Worm (Caenorhabditis elegans) whole organism, L4 larva: ENCODE measurements around the gene F53F4.2.

Source experiments
- D1046.2 ChIP-seq: fragments of 200-800 bp; sonication (Bioruptor generic); IDR thresholded peaks from 2 replicates; pipeline ENCODE4 v1.3.6; 2022; ENCODE audit warnings: missing genetic modification characterization, missing compliant biosample characterization
- F10B5.3 ChIP-seq: sonication (generic microtip); optimal IDR thresholded peaks from 2 replicates; lab custom pipeline; 2016; ENCODE audit warnings: mild to moderate bottlenecking, missing genetic modification characterization, missing compliant biosample characterization
- F44E2.7 ChIP-seq: fragments of 200-800 bp; sonication (Bioruptor generic); IDR thresholded peaks from 2 replicates; pipeline ENCODE4 v2.1.2; 2022; ENCODE audit warnings: missing genetic modification characterization, missing compliant biosample characterization
- R02D3.7 ChIP-seq: fragments of 150-350 bp; sonication (generic microtip); optimal IDR thresholded peaks from 3 replicates; lab custom pipeline; 2014; ENCODE audit warnings: missing biosample characterization, missing genetic modification characterization
- Y48G9A.11 ChIP-seq: fragments of 200-800 bp; sonication (Bioruptor generic); IDR thresholded peaks from 2 replicates; pipeline ENCODE4 v1.3.6; 2022; ENCODE audit warnings: missing genetic modification reagents, missing genetic modification characterization, missing compliant biosample characterization
- Y5F2A.4 ChIP-seq: fragments of 200-800 bp; sonication (Bioruptor generic); optimal IDR thresholded peaks from 2 replicates; lab custom pipeline; 2018; ENCODE audit warnings: mild to moderate bottlenecking, missing genetic modification characterization, missing compliant biosample characterization
- arid-1 ChIP-seq: fragments of 200-800 bp; sonication (Bioruptor generic); conservative IDR thresholded peaks from 2 replicates; pipeline ENCODE4 v1.3.6; 2022; ENCODE audit warnings: missing genetic modification reagents, missing genetic modification characterization, missing compliant biosample characterization
- ceh-20 ChIP-seq: fragments of 200-800 bp; sonication (Bioruptor generic); IDR thresholded peaks from 2 replicates; pipeline ENCODE4 v1.3.6; 2022; ENCODE audit warnings: missing genetic modification reagents, missing genetic modification characterization, missing compliant biosample characterization
- ceh-28 ChIP-seq: fragments of 150-350 bp; optimal IDR thresholded peaks from 2 replicates; lab custom pipeline; 2014; ENCODE audit warnings: missing biosample characterization, missing genetic modification reagents, missing genetic modification characterization
- ceh-32 ChIP-seq: sonication (generic microtip); optimal IDR thresholded peaks from 2 replicates; lab custom pipeline; 2016; ENCODE audit warnings: mild to moderate bottlenecking, missing genetic modification characterization, missing compliant biosample characterization; ENCODE audit not compliant: poor library complexity
- ceh-62 ChIP-seq: sonication (generic microtip); optimal IDR thresholded peaks from 2 replicates; lab custom pipeline; 2017; ENCODE audit warnings: missing biosample characterization, missing genetic modification characterization
- daf-16 ChIP-seq, 3 experiments: sonication (generic microtip); optimal IDR thresholded peaks; 2 replicates each; lab custom pipeline; 2016 to 2017; ENCODE audit warnings: missing genetic modification characterization in 3 of 3, missing genetic modification reagents in 3 of 3, mild to moderate bottlenecking in 2 of 3, missing compliant biosample characterization in 2 of 3, missing biosample characterization in 1 of 3, moderate library complexity in 1 of 3
- daf-19 ChIP-seq: fragments of 200-800 bp; sonication (Bioruptor generic); conservative IDR thresholded peaks from 2 replicates; pipeline ENCODE4 v1.3.6; 2022; ENCODE audit warnings: missing genetic modification characterization, missing compliant biosample characterization
- dmd-6 ChIP-seq: fragments of 200-800 bp; sonication (Bioruptor generic); IDR thresholded peaks from 2 replicates; pipeline ENCODE4 v1.3.6; 2022; ENCODE audit warnings: missing genetic modification reagents, missing genetic modification characterization, missing compliant biosample characterization
- dmd-8 ChIP-seq: fragments of 200-800 bp; sonication (Bioruptor generic); IDR thresholded peaks from 2 replicates; pipeline ENCODE4 v1.3.6; 2022; ENCODE audit warnings: missing genetic modification characterization, missing compliant biosample characterization
- dmd-9 ChIP-seq: fragments of 200-800 bp; sonication (Bioruptor generic); IDR thresholded peaks from 2 replicates; pipeline ENCODE4 v1.3.6; 2022; ENCODE audit warnings: missing genetic modification reagents, missing genetic modification characterization, missing compliant biosample characterization
- dpl-1 ChIP-seq: fragments of 150-350 bp; optimal IDR thresholded peaks from 2 replicates; lab custom pipeline; 2014; ENCODE audit warnings: missing biosample characterization, missing genetic modification reagents, missing genetic modification characterization
- fkh-10 ChIP-seq: fragments of 150-350 bp; optimal IDR thresholded peaks from 2 replicates; lab custom pipeline; 2014; ENCODE audit warnings: missing biosample characterization, missing genetic modification reagents, missing genetic modification characterization
- fos-1 ChIP-seq: fragments of 150-350 bp; optimal IDR thresholded peaks from 2 replicates; lab custom pipeline; 2014; ENCODE audit warnings: missing biosample characterization, missing genetic modification characterization
- gei-8 ChIP-seq: fragments of 200-800 bp; sonication (Bioruptor generic); optimal IDR thresholded peaks from 2 replicates; lab custom pipeline; 2018; ENCODE audit warnings: mild to moderate bottlenecking, missing genetic modification characterization, missing compliant biosample characterization
- hif-1 ChIP-seq, 2 experiments: sonication (generic microtip); optimal IDR thresholded peaks; 2 replicates each; lab custom pipeline; 2016 to 2017; ENCODE audit warnings: missing compliant biosample characterization in 2 of 2, missing genetic modification characterization in 2 of 2, missing genetic modification reagents in 2 of 2, missing genotype in 2 of 2, mild to moderate bottlenecking in 1 of 2
- hlh-11 ChIP-seq: fragments of 200-800 bp; sonication (Bioruptor generic); optimal IDR thresholded peaks from 2 replicates; lab custom pipeline; 2018; ENCODE audit warnings: mild to moderate bottlenecking, missing genetic modification characterization, missing compliant biosample characterization
- hlh-30 ChIP-seq: sonication (generic microtip); optimal IDR thresholded peaks from 2 replicates; lab custom pipeline; 2017; ENCODE audit warnings: antibody characterized with exemption, mild to moderate bottlenecking, missing genetic modification characterization, missing compliant biosample characterization; ENCODE audit not compliant: insufficient read depth
- jun-1 ChIP-seq: fragments of 150-350 bp; optimal IDR thresholded peaks from 2 replicates; lab custom pipeline; 2014; ENCODE audit warnings: missing biosample characterization, missing genetic modification reagents, missing genetic modification characterization
- lim-7 ChIP-seq: fragments of 200-800 bp; sonication (Bioruptor generic); IDR thresholded peaks from 2 replicates; pipeline ENCODE4 v1.3.6; 2022; ENCODE audit warnings: missing genetic modification characterization, missing compliant biosample characterization
- lin-38 ChIP-seq: fragments of 200-800 bp; sonication (Bioruptor generic); IDR thresholded peaks from 2 replicates; pipeline ENCODE4 v1.3.6; 2022; ENCODE audit warnings: missing genetic modification reagents, missing genetic modification characterization, missing compliant biosample characterization
- lin-39 ChIP-seq: fragments of 150-350 bp; optimal IDR thresholded peaks from 2 replicates; lab custom pipeline; 2014; ENCODE audit warnings: missing biosample characterization, missing genetic modification reagents, missing genetic modification characterization
- lir-3 ChIP-seq: sonication (generic microtip); optimal IDR thresholded peaks from 2 replicates; lab custom pipeline; 2016; ENCODE audit warnings: mild to moderate bottlenecking, missing genetic modification characterization, missing compliant biosample characterization
- madf-9 ChIP-seq: fragments of 200-800 bp; sonication (Bioruptor generic); conservative IDR thresholded peaks from 2 replicates; pipeline ENCODE4 v1.3.6; 2022; ENCODE audit warnings: missing genetic modification reagents, missing genetic modification characterization, missing compliant biosample characterization
- mes-2 ChIP-seq: sonication (generic microtip); optimal IDR thresholded peaks from 2 replicates; lab custom pipeline; 2016; ENCODE audit warnings: missing genotype, mild to moderate bottlenecking, missing genetic modification characterization, missing compliant biosample characterization; ENCODE audit not compliant: poor library complexity, severe bottlenecking
- mxl-3 ChIP-seq: fragments of 200-800 bp; sonication (Bioruptor generic); optimal IDR thresholded peaks from 2 replicates; lab custom pipeline; 2018; ENCODE audit warnings: mild to moderate bottlenecking, missing genetic modification characterization, missing compliant biosample characterization
- nhr-237 ChIP-seq: sonication (generic microtip); optimal IDR thresholded peaks from 2 replicates; lab custom pipeline; 2017; ENCODE audit warnings: missing biosample characterization, missing genetic modification characterization
- nhr-28 ChIP-seq: fragments of 150-350 bp; optimal IDR thresholded peaks from 2 replicates; lab custom pipeline; 2014; ENCODE audit warnings: missing biosample characterization, missing genetic modification characterization
- nhr-6 ChIP-seq: fragments of 150-350 bp; optimal IDR thresholded peaks from 2 replicates; lab custom pipeline; 2014; ENCODE audit warnings: missing biosample characterization, missing genetic modification characterization
- nhr-76 ChIP-seq: fragments of 150-350 bp; optimal IDR thresholded peaks from 2 replicates; lab custom pipeline; 2014; ENCODE audit warnings: missing biosample characterization, missing genetic modification characterization
- nhr-77 ChIP-seq: fragments of 150-350 bp; optimal IDR thresholded peaks from 2 replicates; lab custom pipeline; 2014; ENCODE audit warnings: missing biosample characterization, missing genetic modification characterization
- pha-4 ChIP-seq, 2 experiments: fragments of 150-350 bp in 1 of 2; fragments of 200-800 bp in 1 of 2; sonication (Bioruptor generic) in 1 of 2; IDR thresholded peaks in 1 of 2; optimal IDR thresholded peaks in 1 of 2; 2 replicates each; pipeline versions ENCODE4 v1.3.6 to Lab custom; 2014 to 2022; ENCODE audit warnings: missing genetic modification characterization in 2 of 2, missing genetic modification reagents in 2 of 2, missing biosample characterization in 1 of 2, missing compliant biosample characterization in 1 of 2
- php-3 ChIP-seq: fragments of 200-800 bp; sonication (Bioruptor generic); IDR thresholded peaks from 2 replicates; pipeline ENCODE4 v1.3.6; 2022; ENCODE audit warnings: missing genetic modification reagents, missing genetic modification characterization, missing compliant biosample characterization
- rbr-2 ChIP-seq: sonication (generic microtip); optimal IDR thresholded peaks from 2 replicates; lab custom pipeline; 2016; ENCODE audit warnings: missing genotype, missing genetic modification characterization, missing compliant biosample characterization
- sdz-12 ChIP-seq: fragments of 200-800 bp; sonication (Bioruptor generic); optimal IDR thresholded peaks from 2 replicates; lab custom pipeline; 2018; ENCODE audit warnings: mild to moderate bottlenecking, missing genetic modification characterization, missing compliant biosample characterization
- skn-1 ChIP-seq: fragments of 150-350 bp; optimal IDR thresholded peaks from 2 replicates; lab custom pipeline; 2014; ENCODE audit warnings: missing biosample characterization, missing genetic modification characterization
- spr-3 ChIP-seq: fragments of 200-800 bp; sonication (Bioruptor generic); optimal IDR thresholded peaks from 2 replicates; lab custom pipeline; 2018; ENCODE audit warnings: mild to moderate bottlenecking, missing genetic modification characterization, missing compliant biosample characterization
- tag-97 ChIP-seq: fragments of 200-800 bp; sonication (Bioruptor generic); IDR thresholded peaks from 2 replicates; pipeline ENCODE4 v1.3.6; 2022; ENCODE audit warnings: missing genetic modification characterization, missing compliant biosample characterization
- unc-62 ChIP-seq, 3 experiments: fragments of 150-350 bp in 1 of 3; sonication (generic microtip); optimal IDR thresholded peaks in 2 of 3; peaks in 1 of 3; 1 replicate in 1 of 3; 2 replicates in 2 of 3; lab custom pipeline; 2014 to 2017; ENCODE audit warnings: missing biosample characterization in 3 of 3, missing genetic modification characterization in 3 of 3, missing genetic modification reagents in 3 of 3, missing genotype in 1 of 3
- zag-1 ChIP-seq: fragments of 150-350 bp; optimal IDR thresholded peaks from 2 replicates; lab custom pipeline; 2014; ENCODE audit warnings: missing biosample characterization, missing genetic modification characterization
- zfp-2 ChIP-seq: sonication (generic microtip); optimal IDR thresholded peaks from 2 replicates; lab custom pipeline; 2016; ENCODE audit warnings: mild to moderate bottlenecking, missing genetic modification characterization, missing compliant biosample characterization
- zip-11 ChIP-seq: fragments of 200-800 bp; sonication (Bioruptor generic); IDR thresholded peaks from 2 replicates; pipeline ENCODE4 v1.3.6; 2022; ENCODE audit warnings: missing genetic modification characterization, missing compliant biosample characterization
- ztf-11 ChIP-seq: fragments of 150-350 bp; optimal IDR thresholded peaks from 2 replicates; lab custom pipeline; 2014; ENCODE audit warnings: missing biosample characterization, missing genetic modification characterization
- ztf-7 ChIP-seq: fragments of 150-350 bp; optimal IDR thresholded peaks from 2 replicates; lab custom pipeline; 2014; ENCODE audit warnings: missing biosample characterization, missing genetic modification characterization

Gene F53F4.2

ce11 chrV:13608486-13608885 is 19.1 kb upstream of the F53F4.2 start (continued):
- no peak for TF ChIP-seq ceh-32 (tag; lab: Kevin White, UChicago)
- TF ChIP-seq fkh-10 (GFP tag; lab: Kevin White, UChicago): no peak
- peak; percentile 63 for TF ChIP-seq hlh-30
- no peak for TF ChIP-seq dmd-9 (GFP tag; lab: Robert Waterston, UW)
- TF ChIP-seq ztf-7 (tag; lab: Kevin White, UChicago): no peak
- no peak for TF ChIP-seq zfp-2 (tag; lab: Kevin White, UChicago)
- no peak for TF ChIP-seq pha-4 (GFP tag; IDR thresholded peaks at IDR 0.05; lab: Robert Waterston, UW)
- no peak for TF ChIP-seq pha-4 (tag; optimal IDR thresholded peaks at IDR 0.05; lab: Kevin White, UChicago)
- no peak for TF ChIP-seq ceh-20 (GFP tag; lab: Robert Waterston, UW)
- TF ChIP-seq madf-9 (GFP tag; lab: Robert Waterston, UW): no peak
- TF ChIP-seq jun-1: no peak
- TF ChIP-seq nhr-28 (tag; lab: Kevin White, UChicago): peak; percentile 75
- TF ChIP-seq nhr-237 (tag; lab: Kevin White, UChicago): no peak
- TF ChIP-seq dmd-8 (GFP tag; lab: Robert Waterston, UW): no peak
- no peak for TF ChIP-seq D1046.2 (GFP tag; lab: Robert Waterston, UW)
- TF ChIP-seq lin-38 (GFP tag; lab: Robert Waterston, UW): no peak
- no peak for TF ChIP-seq nhr-77 (tag; lab: Kevin White, UChicago)
- no peak for TF ChIP-seq F44E2.7 (GFP tag; lab: Robert Waterston, UW)
- no peak for TF ChIP-seq spr-3 (GFP tag; lab: Kevin White, UChicago)
- TF ChIP-seq ztf-11 (tag; lab: Kevin White, UChicago): no peak
- no peak for TF ChIP-seq lin-39
- no peak for TF ChIP-seq sdz-12 (GFP tag; lab: Kevin White, UChicago)
- no peak for TF ChIP-seq zag-1 (tag; lab: Kevin White, UChicago)
- no peak for TF ChIP-seq daf-16 (GFP tag; optimal IDR thresholded peaks at IDR 0.05; lab: Kevin White, UChicago)
- TF ChIP-seq daf-16 (tag; optimal IDR thresholded peaks at IDR 0.05; lab: Kevin White, UChicago): no peak
- no peak for TF ChIP-seq nhr-6 (tag; lab: Kevin White, UChicago)
- no peak for TF ChIP-seq daf-19 (GFP tag; lab: Robert Waterston, UW)
- TF ChIP-seq php-3: no peak
- TF ChIP-seq ceh-28 (tag; lab: Kevin White, UChicago): no peak
- no peak for TF ChIP-seq nhr-76 (tag; lab: Kevin White, UChicago)
- no peak for TF ChIP-seq R02D3.7 (tag; lab: Kevin White, UChicago)
- no peak for TF ChIP-seq F10B5.3
- TF ChIP-seq Y5F2A.4 (GFP tag; lab: Kevin White, UChicago): no peak
- TF ChIP-seq hlh-11 (tag; lab: Kevin White, UChicago): peak; percentile 53
- TF ChIP-seq zip-11 (GFP tag; lab: Robert Waterston, UW): no peak
- TF ChIP-seq mxl-3 (GFP tag; lab: Kevin White, UChicago): peak; percentile 22
- no peak for TF ChIP-seq lir-3 (tag; lab: Kevin White, UChicago)
- TF ChIP-seq gei-8: no peak
- TF ChIP-seq dpl-1 (GFP tag; lab: Kevin White, UChicago): no peak
- no peak for TF ChIP-seq tag-97 (GFP tag; lab: Robert Waterston, UW)
- no peak for TF ChIP-seq skn-1 (tag; lab: Kevin White, UChicago)
- TF ChIP-seq, all 104 proteins: peak for 8

- TF ChIP-seq ceh-62 (tag; lab: Kevin White, UChicago) (no peak), hlh-11 (tag; lab: Kevin White, UChicago) (peak; percentile 79), dmd-6 (GFP tag; lab: Robert Waterston, UW) (no peak), Y48G9A.11 (GFP tag; lab: Robert Waterston, UW) (no peak), arid-1 (no peak), fkh-10 (GFP tag; lab: Kevin White, UChicago) (no peak), rbr-2 (tag; lab: Kevin White, UChicago) (no peak), nhr-237 (tag; lab: Kevin White, UChicago) (no peak), fos-1 (no peak), mes-2 (tag; lab: Kevin White, UChicago) (no peak), spr-3 (GFP tag; lab: Kevin White, UChicago) (no peak), lim-7 (no peak), unc-62 (GFP tag; optimal IDR thresholded peaks at IDR 0.05 in 1 of 2; lab: Kevin White, UChicago) (peak in 1 of 2 experiments; percentile 58), unc-62 (tag; optimal IDR thresholded peaks at IDR 0.05; lab: Kevin White, UChicago) (no peak), hif-1 (tag; optimal IDR thresholded peaks at IDR 0.05; lab: Kevin White, UChicago) (peak in 1 of 2 experiments; percentile 22), nhr-77 (tag; lab: Kevin White, UChicago) (no peak), lir-3 (tag; lab: Kevin White, UChicago) (no peak)
Measured at ce11 chrV:13606651-13607242, 17.4 kb upstream of the F53F4.2 start, which contains the start of gene fmo-4. Gene fmo-4, minus strand, starts transcription at chrV:13606701.
